Fruit fly (Drosophila melanogaster) whole organism: Measurements from ENCODE around the gene CG12784.

ENCODE experiments used
- CG8478 ChIP-seq: fragments of >200 bp; optimal IDR thresholded peaks from 2 replicates; lab custom pipeline; 2018; ENCODE audit warnings: inconsistent platforms
- Dll ChIP-seq: fragments of >200 bp; optimal IDR thresholded peaks from 2 replicates; lab custom pipeline; 2017
- EcR ChIP-seq, 2 experiments: fragments of >200 bp; optimal IDR thresholded peaks; 2 replicates each; lab custom pipeline; 2017; ENCODE audit warnings: missing biosample characterization in 2 of 2, missing genetic modification characterization in 2 of 2, missing genetic modification reagents in 2 of 2
- pan ChIP-seq: fragments of >200 bp; optimal IDR thresholded peaks from 2 replicates; lab custom pipeline; 2017
- psq ChIP-seq: fragments of >200 bp; optimal IDR thresholded peaks from 2 replicates; lab custom pipeline; 2017
- usp ChIP-seq: fragments of >200 bp; optimal IDR thresholded peaks from 2 replicates; lab custom pipeline; 2017; ENCODE audit warnings: missing biosample characterization, missing genetic modification characterization, mixed read lengths

Gene CG12784

dm6 chr3R:15762815-15763214 is at the start of gene CG12784:
Gene CG12784, plus strand, starts transcription at chr3R:15763115.
- TF ChIP-seq pan (lab: Kevin White, UChicago): no peak
- TF ChIP-seq Dll (lab: Kevin White, UChicago): no peak
- TF ChIP-seq CG8478 (lab: Kevin White, UChicago): no peak
- TF ChIP-seq psq: no peak
- no peak for TF ChIP-seq EcR (GFP tag; optimal IDR thresholded peaks at IDR 0.05; lab: Kevin White, UChicago)
- no peak for TF ChIP-seq usp (GFP tag; lab: Kevin White, UChicago)

dm6 chr3R:15716485-15716884 is 46.4 kb upstream of the CG12784 start, which contains the start of gene CG31294:
Gene CG31294, minus strand, starts transcription at chr3R:15716585.
- no peak for TF ChIP-seq usp (GFP tag; lab: Kevin White, UChicago)

DNA sequence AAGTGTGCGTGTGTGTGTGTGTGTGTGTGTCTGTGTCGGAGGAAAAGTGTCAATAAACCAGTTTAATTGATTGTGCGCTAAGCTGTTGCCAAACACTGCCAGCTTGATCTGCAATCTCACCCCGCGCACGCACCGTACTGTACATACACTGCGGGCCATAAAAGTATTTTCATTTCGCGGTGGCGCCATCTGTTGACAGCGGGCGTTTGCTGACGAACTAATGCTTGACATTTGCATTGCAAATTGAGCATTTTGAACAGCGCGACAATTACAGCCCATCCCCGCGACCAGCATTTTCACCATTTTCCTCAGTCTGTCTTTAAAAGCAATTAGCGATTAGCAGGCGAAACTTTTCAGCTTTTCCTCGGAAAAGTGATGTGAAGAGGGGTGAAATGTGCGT is 32.3 kb upstream of the CG12784 start:
- TF ChIP-seq usp (GFP tag; lab: Kevin White, UChicago) (no peak), Dll (lab: Kevin White, UChicago) (no peak), CG8478 (lab: Kevin White, UChicago) (no peak), psq (no peak), pan (lab: Kevin White, UChicago) (no peak), EcR (GFP tag; optimal IDR thresholded peaks at IDR 0.05; lab: Kevin White, UChicago) (no peak)

dm6 chr3R:15731446-15731845 is 31.5 kb upstream of the CG12784 start, which contains the start of gene CG34274:
Gene CG34274, plus strand, starts transcription at chr3R:15731746.
- TF ChIP-seq pan (lab: Kevin White, UChicago) (no peak), Dll (lab: Kevin White, UChicago) (no peak), usp (GFP tag; lab: Kevin White, UChicago) (no peak), EcR (GFP tag; optimal IDR thresholded peaks at IDR 0.05; lab: Kevin White, UChicago) (no peak), psq (no peak), CG8478 (lab: Kevin White, UChicago) (no peak)

DNA sequence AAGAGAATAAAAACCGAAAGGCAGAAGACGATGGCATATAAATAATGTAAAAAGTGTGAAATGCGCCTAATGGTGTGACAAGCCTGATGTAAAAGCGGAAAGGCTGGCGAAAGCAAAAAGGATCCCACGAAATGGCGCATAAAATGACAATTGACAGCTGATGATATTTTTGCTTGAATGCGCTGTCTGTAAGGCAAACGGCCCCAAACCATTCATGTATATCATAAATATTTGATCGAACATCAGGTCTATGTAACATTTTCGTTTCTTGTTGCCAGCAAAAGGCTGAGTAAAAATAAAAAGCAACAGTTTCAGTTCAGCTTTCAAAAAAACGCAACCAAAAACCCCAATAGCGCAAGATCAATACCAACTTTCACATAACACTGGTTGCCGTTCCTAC is 18.6 kb upstream of the CG12784 start, which contains the start of gene CG4520:
TSS of gene CG4520 (plus strand) at position 301 of the 400 bp plus-strand sequence.
- TF ChIP-seq Dll (lab: Kevin White, UChicago): no peak
- TF ChIP-seq CG8478 (lab: Kevin White, UChicago): no peak

dm6 chr3R:15767338-15767737 is 4.4 kb downstream of the CG12784 start, which contains the start of gene CG5623:
Gene CG5623, minus strand, starts transcription at chr3R:15767438.
- TF ChIP-seq usp (GFP tag; lab: Kevin White, UChicago) (no peak), psq (no peak), CG8478 (lab: Kevin White, UChicago) (no peak)

- TF ChIP-seq psq: no peak
- TF ChIP-seq pan (lab: Kevin White, UChicago): no peak
- TF ChIP-seq usp (GFP tag; lab: Kevin White, UChicago): no peak
- no peak for TF ChIP-seq Dll (lab: Kevin White, UChicago)
- TF ChIP-seq CG8478 (lab: Kevin White, UChicago): no peak
- no peak for TF ChIP-seq EcR (GFP tag; optimal IDR thresholded peaks at IDR 0.05; lab: Kevin White, UChicago)
Measured at dm6 chr3R:15768900-15769299, 6.0 kb downstream of the CG12784 start.

DNA sequence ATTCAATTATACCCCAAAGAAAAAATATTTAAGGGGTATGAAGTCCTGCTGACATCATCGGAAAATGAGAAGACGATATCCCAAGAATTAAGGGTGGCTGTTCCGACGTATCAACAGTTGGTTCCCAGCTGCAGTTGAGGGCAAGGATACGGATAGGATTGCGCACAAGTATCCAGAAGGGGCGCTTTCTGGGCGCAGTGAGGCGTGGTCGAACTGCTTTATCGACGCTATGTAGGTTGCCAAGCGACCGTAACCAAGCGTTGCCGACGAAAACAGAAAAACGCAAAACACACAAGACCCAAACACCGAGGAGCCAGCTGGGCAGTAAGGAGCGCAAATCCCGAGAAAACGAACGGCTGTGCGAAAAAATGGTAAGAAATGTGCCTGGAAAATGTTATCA is 11.2 kb downstream of the CG12784 start, which contains the start of gene Ttc26:
TSS of gene Ttc26 (plus strand) at position 289 of the 400 bp plus-strand sequence.
- TF ChIP-seq pan (lab: Kevin White, UChicago) (no peak), Dll (lab: Kevin White, UChicago) (no peak), usp (GFP tag; lab: Kevin White, UChicago) (no peak), psq (no peak), EcR (GFP tag; optimal IDR thresholded peaks at IDR 0.05; lab: Kevin White, UChicago) (no peak), CG8478 (lab: Kevin White, UChicago) (no peak)

DNA sequence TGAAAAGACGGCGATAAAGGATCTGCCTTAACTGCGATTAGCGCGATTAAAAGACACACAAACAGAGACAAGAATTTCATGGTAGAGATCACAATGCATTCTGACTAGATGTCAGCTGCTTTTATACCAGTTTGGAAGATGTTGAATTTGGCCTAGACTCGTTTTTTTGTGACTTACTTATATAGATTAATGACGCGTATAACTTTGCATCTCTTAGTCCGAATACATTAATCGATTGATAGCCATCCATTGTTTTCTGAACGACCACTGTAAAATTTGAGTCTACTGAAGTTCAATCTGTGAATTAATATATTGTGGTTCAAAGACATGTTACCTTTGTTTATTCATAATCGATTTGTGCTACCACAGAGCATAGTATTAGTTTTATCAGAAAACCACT is 12.3 kb downstream of the CG12784 start, which contains the start of gene CG45207:
TSS of gene CG45207 (minus strand) at position 101 of the 400 bp plus-strand sequence.
- no peak for TF ChIP-seq CG8478 (lab: Kevin White, UChicago)
- no peak for TF ChIP-seq EcR (GFP tag; optimal IDR thresholded peaks at IDR 0.05; lab: Kevin White, UChicago)
- TF ChIP-seq Dll (lab: Kevin White, UChicago): no peak
- TF ChIP-seq psq: no peak
- TF ChIP-seq pan (lab: Kevin White, UChicago): no peak
- TF ChIP-seq usp (GFP tag; lab: Kevin White, UChicago): no peak

DNA sequence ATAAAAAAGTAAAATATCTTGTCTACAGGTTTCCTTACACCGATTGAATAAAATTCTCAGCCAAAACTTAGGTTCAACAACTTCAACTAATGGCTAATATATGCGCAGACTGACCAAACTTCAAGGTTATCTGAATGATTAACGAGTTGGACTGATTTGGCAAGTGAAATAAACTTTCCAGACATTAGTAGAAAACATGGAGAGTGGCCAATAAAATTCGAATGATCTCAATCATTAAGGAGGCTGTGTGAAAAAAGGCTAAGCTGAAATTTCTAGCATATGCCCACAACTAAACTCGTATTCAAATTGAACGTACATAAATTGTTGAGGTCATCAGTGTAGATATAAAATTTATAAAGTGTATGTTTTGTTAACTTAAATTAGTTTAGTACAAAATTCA is 16.6 kb downstream of the CG12784 start, which contains the start of gene CG5614:
TSS of gene CG5614 (plus strand) at position 301 of the 400 bp plus-strand sequence.
- TF ChIP-seq pan (lab: Kevin White, UChicago): no peak

dm6 chr3R:15784298-15784697 is 21.4 kb downstream of the CG12784 start:
- TF ChIP-seq psq (no peak), EcR (GFP tag; optimal IDR thresholded peaks at IDR 0.05; lab: Kevin White, UChicago) (no peak), Dll (lab: Kevin White, UChicago) (no peak), usp (GFP tag; lab: Kevin White, UChicago) (no peak), CG8478 (lab: Kevin White, UChicago) (no peak), pan (lab: Kevin White, UChicago) (no peak)

DNA sequence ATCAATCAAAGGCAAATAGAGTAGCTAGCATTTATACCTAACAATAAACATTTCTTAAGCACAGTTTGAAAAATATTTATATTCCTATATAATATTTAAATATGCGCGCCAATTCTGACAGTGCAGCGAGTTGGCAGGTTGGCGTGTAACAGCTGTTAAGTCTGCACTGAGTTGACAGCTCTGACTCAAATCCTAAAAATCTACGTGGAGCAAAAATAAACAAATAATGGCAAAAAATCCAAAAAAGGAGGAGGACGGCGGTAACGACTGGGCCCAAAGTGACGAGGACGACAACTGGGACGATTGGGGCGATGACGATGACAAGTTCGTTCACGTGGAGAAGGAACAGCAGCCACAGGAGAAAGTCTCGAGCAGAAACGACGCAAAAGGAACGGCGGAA is 23.6 kb downstream of the CG12784 start, which contains the start of gene CG9590:
TSS of gene CG9590 (plus strand) at position 166 of the 400 bp plus-strand sequence.
- TF ChIP-seq usp (GFP tag; lab: Kevin White, UChicago) (no peak), CG8478 (lab: Kevin White, UChicago) (no peak), psq (no peak), pan (lab: Kevin White, UChicago) (no peak), Dll (lab: Kevin White, UChicago) (no peak), EcR (GFP tag; optimal IDR thresholded peaks at IDR 0.05; lab: Kevin White, UChicago) (no peak)

DNA sequence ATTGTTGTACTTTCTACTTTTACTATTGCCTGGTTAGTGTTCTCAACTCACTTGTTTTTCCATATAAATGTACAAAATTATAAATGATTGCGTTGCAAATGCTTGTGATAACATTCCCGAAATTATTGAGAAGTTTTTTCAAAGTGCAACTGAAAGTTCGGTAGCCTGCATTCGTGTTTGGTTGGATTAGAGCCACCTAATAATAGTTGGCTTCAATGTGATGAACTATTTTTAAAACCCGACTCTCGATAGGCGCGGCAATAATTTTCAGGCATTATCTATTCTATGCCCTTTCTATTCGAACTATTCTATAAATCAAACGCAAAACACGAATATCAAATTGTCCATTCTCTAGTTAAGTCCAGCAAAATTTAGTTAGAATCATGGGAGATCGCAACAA is 25.3 kb downstream of the CG12784 start, which contains the start of gene Uros2:
TSS of gene Uros2 (plus strand) at position 301 of the 400 bp plus-strand sequence.
- TF ChIP-seq psq (no peak), CG8478 (lab: Kevin White, UChicago) (no peak), EcR (GFP tag; optimal IDR thresholded peaks at IDR 0.05; lab: Kevin White, UChicago) (no peak), usp (GFP tag; lab: Kevin White, UChicago) (no peak)
